Fruit fly (Drosophila melanogaster) whole organism: ENCODE measurements around the gene Oseg4.

ENCODE experiments used
- CG8478 ChIP-seq: fragments of >200 bp; optimal IDR thresholded peaks from 2 replicates; lab custom pipeline; 2018; ENCODE audit warnings: inconsistent platforms
- Dll ChIP-seq: fragments of >200 bp; optimal IDR thresholded peaks from 2 replicates; lab custom pipeline; 2017
- EcR ChIP-seq, 2 experiments: fragments of >200 bp; optimal IDR thresholded peaks; 2 replicates each; lab custom pipeline; 2017; ENCODE audit warnings: missing biosample characterization in 2 of 2, missing genetic modification characterization in 2 of 2, missing genetic modification reagents in 2 of 2
- pan ChIP-seq: fragments of >200 bp; optimal IDR thresholded peaks from 2 replicates; lab custom pipeline; 2017
- psq ChIP-seq: fragments of >200 bp; optimal IDR thresholded peaks from 2 replicates; lab custom pipeline; 2017
- usp ChIP-seq: fragments of >200 bp; optimal IDR thresholded peaks from 2 replicates; lab custom pipeline; 2017; ENCODE audit warnings: missing biosample characterization, missing genetic modification characterization, mixed read lengths

DNA sequence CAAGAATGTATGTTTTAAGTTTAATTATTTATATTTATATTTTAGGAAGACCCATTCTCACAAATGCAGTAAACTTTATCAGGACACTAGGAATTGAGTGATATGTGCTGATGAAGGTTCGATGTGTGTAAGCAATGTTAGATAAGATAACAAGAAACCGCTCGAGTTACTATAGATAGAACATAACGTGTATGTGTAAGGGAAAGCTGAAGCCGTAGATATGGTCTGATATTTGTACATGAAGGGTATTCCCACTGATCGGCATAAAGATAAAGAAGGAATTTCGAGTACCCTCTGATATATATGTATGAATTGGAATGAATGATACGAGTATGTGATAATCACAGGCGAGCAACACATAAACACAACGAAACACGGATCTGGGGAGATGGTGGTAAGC, 48.5 kb upstream of the Oseg4 start:
- TF ChIP-seq CG8478 (lab: Kevin White, UChicago): no peak
- TF ChIP-seq pan: no peak
- TF ChIP-seq psq: no peak
- TF ChIP-seq usp (GFP tag; lab: Kevin White, UChicago): no peak
- TF ChIP-seq EcR (GFP tag; optimal IDR thresholded peaks at IDR 0.05; lab: Kevin White, UChicago): no peak
- no peak for TF ChIP-seq Dll (lab: Kevin White, UChicago)
